Fruit fly (Drosophila melanogaster) whole organism, wandering third instar larva: ENCODE measurements around the gene snsl.

ENCODE experiments used
- Abd-B ChIP-seq: fragments of >200 bp; optimal IDR thresholded peaks from 2 replicates; lab custom pipeline; 2017; ENCODE audit warnings: missing biosample characterization, missing genetic modification characterization
- CG9705 ChIP-seq: fragments of 200-800 bp; sonication (Bioruptor generic); optimal IDR thresholded peaks from 2 replicates; lab custom pipeline; 2018; ENCODE audit warnings: missing biosample characterization, mild to moderate bottlenecking, missing genetic modification characterization
- CrebA ChIP-seq: fragments of 200-800 bp; sonication (Bioruptor generic); optimal IDR thresholded peaks from 2 replicates; lab custom pipeline; 2016; ENCODE audit warnings: missing biosample characterization, mild to moderate bottlenecking, missing genetic modification characterization, borderline replicate concordance
- HLH106 ChIP-seq: fragments of 200-800 bp; optimal IDR thresholded peaks from 3 replicates; lab custom pipeline; 2019; ENCODE audit warnings: missing biosample characterization, mild to moderate bottlenecking, missing genetic modification characterization, moderate library complexity
- Hr78 ChIP-seq: fragments of >200 bp; optimal IDR thresholded peaks from 2 replicates; lab custom pipeline; 2017; ENCODE audit warnings: missing biosample characterization, missing genetic modification characterization
- Hr83 ChIP-seq: fragments of 200-300 bp; sonication (Bioruptor generic); optimal IDR thresholded peaks from 2 replicates; lab custom pipeline; 2016; ENCODE audit warnings: missing biosample characterization, mild to moderate bottlenecking, missing genetic modification characterization, moderate library complexity; ENCODE audit not compliant: poor library complexity, severe bottlenecking
- Jra ChIP-seq: sonication (Bioruptor generic); optimal IDR thresholded peaks from 2 replicates; lab custom pipeline; 2016; ENCODE audit warnings: missing biosample characterization, missing genetic modification characterization
- Mio ChIP-seq: sonication (Bioruptor generic); optimal IDR thresholded peaks from 2 replicates; lab custom pipeline; 2016; ENCODE audit warnings: missing biosample characterization, missing genetic modification characterization
- Rel ChIP-seq, 2 experiments: fragments of 200-800 bp; sonication (Bioruptor generic) in 1 of 2; optimal IDR thresholded peaks; 2 replicates in 1 of 2; 3 replicates in 1 of 2; lab custom pipeline; 2016 to 2019; ENCODE audit warnings: mild to moderate bottlenecking in 2 of 2, missing biosample characterization in 2 of 2, missing genetic modification characterization in 2 of 2, moderate library complexity in 1 of 2
- Sp1 ChIP-seq: fragments of 200-800 bp; sonication (Bioruptor generic); optimal IDR thresholded peaks from 3 replicates; lab custom pipeline; 2019; ENCODE audit warnings: missing biosample characterization, mild to moderate bottlenecking, missing genetic modification characterization, moderate library complexity
- Vsx2 ChIP-seq: fragments of 200-300, 225-300 bp; sonication (Bioruptor generic); optimal IDR thresholded peaks from 2 replicates; lab custom pipeline; 2018; ENCODE audit warnings: missing biosample characterization, missing genetic modification characterization; ENCODE audit not compliant: partially characterized antibody
- br ChIP-seq: fragments of 200-800 bp; sonication (Bioruptor generic); optimal IDR thresholded peaks from 2 replicates; lab custom pipeline; 2016; ENCODE audit warnings: missing biosample characterization, missing genetic modification characterization
- brk ChIP-seq: fragments of 200-800 bp; sonication (Bioruptor generic); optimal IDR thresholded peaks from 2 replicates; lab custom pipeline; 2016; ENCODE audit warnings: missing biosample characterization, mild to moderate bottlenecking, missing genetic modification characterization
- dl ChIP-seq, 2 experiments: fragments of 175-275, 200-275 bp in 1 of 2; fragments of 200-275 bp in 1 of 2; sonication (Bioruptor generic); optimal IDR thresholded peaks; lab custom pipeline; 2018; ENCODE audit warnings: mild to moderate bottlenecking in 2 of 2, missing biosample characterization in 2 of 2, missing genetic modification characterization in 2 of 2, moderate library complexity in 2 of 2; ENCODE audit not compliant: partially characterized antibody in 2 of 2, insufficient read depth in 1 of 2
- dmrt93B ChIP-seq: fragments of 200-800 bp; sonication (Bioruptor generic); optimal IDR thresholded peaks from 2 replicates; lab custom pipeline; 2018; ENCODE audit warnings: missing biosample characterization, mild to moderate bottlenecking, missing genetic modification characterization
- ey ChIP-seq: fragments of 200-800 bp; sonication (Bioruptor generic); optimal IDR thresholded peaks from 2 replicates; lab custom pipeline; 2016; ENCODE audit warnings: missing biosample characterization, missing genetic modification characterization
- foxo ChIP-seq, 2 experiments: fragments of 200-800 bp; sonication (Bioruptor generic); optimal IDR thresholded peaks; 2 replicates in 1 of 2; 3 replicates in 1 of 2; lab custom pipeline; 2016 to 2017; ENCODE audit warnings: missing biosample characterization in 2 of 2, missing genetic modification characterization in 2 of 2
- h ChIP-seq: fragments of 200-800 bp; sonication (Bioruptor generic); optimal IDR thresholded peaks from 3 replicates; lab custom pipeline; 2016; ENCODE audit warnings: missing biosample characterization, mild to moderate bottlenecking, missing genetic modification characterization
- jim ChIP-seq: fragments of 175-275, 200-325 bp; sonication (Bioruptor generic); optimal IDR thresholded peaks from 2 replicates; lab custom pipeline; 2016; ENCODE audit warnings: missing biosample characterization, mild to moderate bottlenecking, missing genetic modification characterization
- lola ChIP-seq: fragments of >200 bp; optimal IDR thresholded peaks from 2 replicates; lab custom pipeline; 2017; ENCODE audit warnings: missing biosample characterization, missing genetic modification characterization
- pan ChIP-seq: fragments of >200 bp; optimal IDR thresholded peaks from 2 replicates; lab custom pipeline; 2017
- psq ChIP-seq: fragments of 200-800 bp; sonication (Bioruptor generic); optimal IDR thresholded peaks from 3 replicates; lab custom pipeline; 2017; ENCODE audit warnings: missing biosample characterization, mild to moderate bottlenecking, missing genetic modification characterization, moderate library complexity
- rgr ChIP-seq: fragments of 200-800 bp; sonication (Bioruptor generic); optimal IDR thresholded peaks from 3 replicates; lab custom pipeline; 2016; ENCODE audit warnings: missing biosample characterization, mild to moderate bottlenecking, missing genetic modification characterization
- sv ChIP-seq: fragments of 200-800 bp; sonication (Bioruptor generic); optimal IDR thresholded peaks from 3 replicates; lab custom pipeline; 2016; ENCODE audit warnings: missing biosample characterization, missing genetic modification characterization
- tai ChIP-seq: sonication (Bioruptor generic); optimal IDR thresholded peaks from 2 replicates; lab custom pipeline; 2016; ENCODE audit warnings: missing biosample characterization, missing genetic modification characterization
- woc ChIP-seq: sonication (Bioruptor generic); optimal IDR thresholded peaks from 2 replicates; lab custom pipeline; 2016; ENCODE audit warnings: missing biosample characterization, mild to moderate bottlenecking, missing genetic modification characterization

snsl gene

dm6 chr2L:4915715-4916153 lies 9.2 kb upstream of the snsl start:
- TF ChIP-seq h (GFP tag; lab: Kevin White, UChicago) (no peak), Sp1 (GFP tag; lab: Kevin White, UChicago) (peak; percentile 19), dmrt93B (GFP tag; lab: Kevin White, UChicago) (peak; percentile 15), jim (no peak), foxo (GFP tag; optimal IDR thresholded peaks at IDR 0.05; lab: Kevin White, UChicago) (peak in 1 of 2 experiments; percentile 44), psq (GFP tag; lab: Kevin White, UChicago) (peak; percentile 64), HLH106 (tag; lab: Kevin White, UChicago) (peak; percentile 41)
- TF ChIP-seq, all 38 proteins: peak for 5

- TF ChIP-seq h (GFP tag; lab: Kevin White, UChicago) (peak; percentile 16), sv (GFP tag; lab: Kevin White, UChicago) (peak; percentile 3), lola (GFP tag; lab: Kevin White, UChicago) (no peak), br (GFP tag; lab: Kevin White, UChicago) (no peak), Rel (GFP tag; optimal IDR thresholded peaks at IDR 0.05; lab: Kevin White, UChicago) (no peak), Rel (tag; optimal IDR thresholded peaks at IDR 0.05; lab: Kevin White, UChicago) (no peak), rgr (GFP tag; lab: Kevin White, UChicago) (no peak), HLH106 (tag; lab: Kevin White, UChicago) (no peak), tai (no peak), dmrt93B (GFP tag; lab: Kevin White, UChicago) (no peak)
Measured at dm6 chr2L:4907986-4908385, 1.4 kb upstream of the snsl start.

- TF ChIP-seq Jra (no peak), Abd-B (no peak), CrebA (GFP tag; lab: Kevin White, UChicago) (no peak)
Measured at dm6 chr2L:4905365-4906280, 939 bp downstream of the snsl start.

- no peak for TF ChIP-seq Hr78
- TF ChIP-seq woc = no peak
- no peak for TF ChIP-seq tai
- no peak for TF ChIP-seq br (GFP tag; lab: Kevin White, UChicago)
- TF ChIP-seq brk (GFP tag; lab: Kevin White, UChicago) = no peak
- TF ChIP-seq Hr83 = no peak
- TF ChIP-seq Vsx2 (GFP tag; lab: Kevin White, UChicago) = no peak
- TF ChIP-seq foxo (GFP tag; optimal IDR thresholded peaks at IDR 0.05; lab: Kevin White, UChicago) = no peak
- TF ChIP-seq jim = no peak
- no peak for TF ChIP-seq h (GFP tag; lab: Kevin White, UChicago)
- TF ChIP-seq Sp1 (GFP tag; lab: Kevin White, UChicago) = no peak
- no peak for TF ChIP-seq CG9705 (GFP tag; lab: Kevin White, UChicago)
Measured at dm6 chr2L:4903838-4904237, 2.7 kb downstream of the snsl start.

dm6 chr2L:4899599-4900559 lies 6.7 kb downstream of the snsl start:
- TF ChIP-seq Rel (GFP tag; optimal IDR thresholded peaks at IDR 0.05; lab: Kevin White, UChicago) = no peak
- TF ChIP-seq Rel (tag; optimal IDR thresholded peaks at IDR 0.05; lab: Kevin White, UChicago) = peak; percentile 26
- TF ChIP-seq jim = no peak
- TF ChIP-seq pan (lab: Kevin White, UChicago) = no peak
- no peak for TF ChIP-seq dl (GFP tag; optimal IDR thresholded peaks at IDR 0.05; lab: Kevin White, UChicago; ENCODE audit: insufficient read depth in 1 of 2, partially characterized antibody in 2 of 2)
- TF ChIP-seq sv (GFP tag; lab: Kevin White, UChicago) = no peak
- no peak for TF ChIP-seq brk (GFP tag; lab: Kevin White, UChicago)
- TF ChIP-seq lola (GFP tag; lab: Kevin White, UChicago) = no peak
- peak; percentile 32 for TF ChIP-seq Vsx2 (GFP tag; lab: Kevin White, UChicago)
- peak; percentile 40 for TF ChIP-seq Hr83
- TF ChIP-seq ey = no peak
- no peak for TF ChIP-seq Mio (GFP tag; lab: Kevin White, UChicago)
- TF ChIP-seq HLH106 (tag; lab: Kevin White, UChicago) = no peak
- no peak for TF ChIP-seq Jra
